Fruit fly (Drosophila melanogaster) whole organism, embryonic: ENCODE results near the gene CG10338.

Experiments used
- Bteb2 ChIP-seq: fragments of 200-800 bp; sonication (Bioruptor generic); optimal IDR thresholded peaks from 2 replicates; lab custom pipeline; 2016; ENCODE audit warnings: missing biosample characterization, missing genetic modification characterization
- CG10654 ChIP-seq: fragments of 200-800 bp; sonication (Bioruptor generic); optimal IDR thresholded peaks from 2 replicates; lab custom pipeline; 2016; ENCODE audit warnings: missing biosample characterization, missing genetic modification characterization
- CG13296 ChIP-seq: fragments of 200-800 bp; sonication (Bioruptor generic); optimal IDR thresholded peaks from 3 replicates; lab custom pipeline; 2018; ENCODE audit warnings: missing biosample characterization, mild to moderate bottlenecking, missing genetic modification characterization
- CG14050 ChIP-seq: fragments of 200-800 bp; sonication (Bioruptor generic); IDR thresholded peaks from 3 replicates; pipeline ENCODE4 v1.3.6; 2022; ENCODE audit warnings: missing biosample characterization, missing genetic modification characterization
- CG14441 ChIP-seq: fragments of 200-800 bp; sonication (Bioruptor generic); IDR thresholded peaks from 2 replicates; pipeline ENCODE4 v1.3.6; 2022; ENCODE audit warnings: missing biosample characterization, missing genetic modification characterization
- CG14965 ChIP-seq: fragments of 200-800 bp; sonication (Bioruptor generic); optimal IDR thresholded peaks from 2 replicates; lab custom pipeline; 2016; ENCODE audit warnings: missing biosample characterization, missing genetic modification characterization, borderline replicate concordance
- CG15514 ChIP-seq: fragments of 200-800 bp; sonication (Bioruptor generic); optimal IDR thresholded peaks from 3 replicates; lab custom pipeline; 2017; ENCODE audit warnings: missing biosample characterization, missing genetic modification characterization, mild to moderate bottlenecking, moderate library complexity, missing genetic modification reagents
- CG16815 ChIP-seq: fragments of 200-800 bp; sonication (Bioruptor generic); optimal IDR thresholded peaks from 3 replicates; lab custom pipeline; 2017; ENCODE audit warnings: missing biosample characterization, mild to moderate bottlenecking, missing genetic modification characterization
- CG17186 ChIP-seq: fragments of 200-800 bp; sonication (Bioruptor generic); optimal IDR thresholded peaks from 3 replicates; lab custom pipeline; 2017; ENCODE audit warnings: missing biosample characterization, missing genetic modification reagents, missing genetic modification characterization
- CG2120 ChIP-seq: fragments of 200-800 bp; sonication (Bioruptor generic); optimal IDR thresholded peaks from 3 replicates; lab custom pipeline; 2016; ENCODE audit warnings: missing biosample characterization, missing genetic modification characterization
- CG30020 ChIP-seq: fragments of 200-800 bp; optimal IDR thresholded peaks from 2 replicates; lab custom pipeline; 2019; ENCODE audit warnings: missing biosample characterization, mild to moderate bottlenecking, missing genetic modification characterization, moderate library complexity
- CG31388 ChIP-seq: fragments of 200-800 bp; sonication (Bioruptor generic); optimal IDR thresholded peaks from 2 replicates; lab custom pipeline; 2016; ENCODE audit warnings: missing biosample characterization, missing genetic modification characterization
- CG3281 ChIP-seq: fragments of 200-800 bp; sonication (Bioruptor generic); optimal IDR thresholded peaks from 3 replicates; lab custom pipeline; 2017; ENCODE audit warnings: missing biosample characterization, mild to moderate bottlenecking, missing genetic modification characterization
- CG34422 ChIP-seq: fragments of 200-800 bp; sonication (Bioruptor generic); IDR thresholded peaks from 3 replicates; pipeline ENCODE4 v1.3.6; 2022; ENCODE audit warnings: missing biosample characterization, missing genetic modification characterization
- CG3847 ChIP-seq: fragments of 200-800 bp; sonication (Bioruptor generic); IDR thresholded peaks from 2 replicates; pipeline ENCODE4 v1.3.6; 2022; ENCODE audit warnings: missing biosample characterization, missing genetic modification characterization
- CG5180 ChIP-seq: fragments of 200-800 bp; sonication (Bioruptor generic); optimal IDR thresholded peaks from 3 replicates; lab custom pipeline; 2017; ENCODE audit warnings: missing biosample characterization, missing genetic modification characterization, mild to moderate bottlenecking, moderate library complexity, missing genetic modification reagents
- CG5953 ChIP-seq: fragments of 200-800 bp; sonication (Bioruptor generic); IDR thresholded peaks from 2 replicates; pipeline ENCODE4 v1.3.6; 2022; ENCODE audit warnings: missing biosample characterization, missing genetic modification characterization
- CG7839 ChIP-seq: fragments of 200-800 bp; sonication (Bioruptor generic); optimal IDR thresholded peaks from 3 replicates; lab custom pipeline; 2018; ENCODE audit warnings: missing biosample characterization, mild to moderate bottlenecking, missing genetic modification characterization, moderate library complexity
- Eip74EF ChIP-seq, 2 experiments: fragments of 200-800 bp in 1 of 2; fragments of >200 bp in 1 of 2; sonication (Bioruptor generic) in 1 of 2; optimal IDR thresholded peaks; 2 replicates each; lab custom pipeline; 2017 to 2019; ENCODE audit warnings: missing biosample characterization in 2 of 2, missing genetic modification characterization in 2 of 2, mild to moderate bottlenecking in 1 of 2, moderate library complexity in 1 of 2
- Ets97D ChIP-seq: fragments of 200-800 bp; sonication (Bioruptor generic); optimal IDR thresholded peaks from 3 replicates; lab custom pipeline; 2016; ENCODE audit warnings: missing biosample characterization, missing genetic modification characterization
- HLHmδ ChIP-seq: fragments of 200-800 bp; sonication (Bioruptor generic); optimal IDR thresholded peaks from 2 replicates; lab custom pipeline; 2018; ENCODE audit warnings: missing biosample characterization, mild to moderate bottlenecking, missing genetic modification characterization, moderate library complexity
- Hr78 ChIP-seq, 2 experiments: fragments of 200-800 bp in 1 of 2; fragments of >200 bp in 1 of 2; sonication (Bioruptor generic) in 1 of 2; optimal IDR thresholded peaks; 2 replicates each; lab custom pipeline; 2017 to 2019; ENCODE audit warnings: missing biosample characterization in 2 of 2, missing genetic modification characterization in 2 of 2, mild to moderate bottlenecking in 1 of 2, moderate library complexity in 1 of 2
- Kr ChIP-seq: fragments of 200-800 bp; sonication (Bioruptor generic); optimal IDR thresholded peaks from 2 replicates; lab custom pipeline; 2017; ENCODE audit warnings: missing biosample characterization, mild to moderate bottlenecking, missing genetic modification characterization
- Lim3 ChIP-seq: fragments of 200-800 bp; sonication (Bioruptor generic); IDR thresholded peaks from 2 replicates; pipeline ENCODE4 v1.3.6; 2022; ENCODE audit warnings: missing biosample characterization, missing genetic modification characterization
- MTF-1 ChIP-seq: fragments of 200-800 bp; sonication (Bioruptor generic); optimal IDR thresholded peaks from 2 replicates; lab custom pipeline; 2018; ENCODE audit warnings: missing biosample characterization, mild to moderate bottlenecking, missing genetic modification characterization, borderline replicate concordance
- Med ChIP-seq: fragments of 200-800 bp; sonication (Bioruptor generic); peaks from one replicate; lab custom pipeline; 2016; ENCODE audit warnings: missing biosample characterization, missing genetic modification characterization, mild to moderate bottlenecking, inconsistent platforms, moderate library complexity
- Mes4 ChIP-seq: fragments of 200-800 bp; sonication (Bioruptor generic); optimal IDR thresholded peaks from 2 replicates; lab custom pipeline; 2016; ENCODE audit warnings: missing biosample characterization, missing genetic modification characterization
- PHDP ChIP-seq: fragments of 200-800 bp; sonication (Bioruptor generic); optimal IDR thresholded peaks from 3 replicates; lab custom pipeline; 2018; ENCODE audit warnings: missing biosample characterization, mild to moderate bottlenecking, missing genetic modification characterization, moderate library complexity
- Ravus ChIP-seq: fragments of 200-800 bp; sonication (Bioruptor generic); IDR thresholded peaks from 2 replicates; pipeline ENCODE4 v1.3.6; 2022; ENCODE audit warnings: missing biosample characterization, missing genetic modification characterization
- Rfx ChIP-seq: fragments of 200-800 bp; sonication (Bioruptor generic); IDR thresholded peaks from 2 replicates; pipeline ENCODE4 v1.3.6; 2022; ENCODE audit warnings: missing biosample characterization, missing genetic modification characterization
- abd-A ChIP-seq: fragments of 200-800 bp; sonication (Bioruptor generic); optimal IDR thresholded peaks from 3 replicates; lab custom pipeline; 2019; ENCODE audit warnings: missing biosample characterization, mild to moderate bottlenecking, missing genetic modification characterization, moderate library complexity
- al ChIP-seq: fragments of 200-800 bp; sonication (Bioruptor generic); IDR thresholded peaks from 2 replicates; pipeline ENCODE4 v1.3.6; 2022; ENCODE audit warnings: missing biosample characterization, missing genetic modification characterization
- chm ChIP-seq: fragments of 200-800 bp; sonication (Bioruptor generic); IDR thresholded peaks from 2 replicates; pipeline ENCODE4 v1.3.6; 2022; ENCODE audit warnings: missing biosample characterization, missing genetic modification characterization
- croc ChIP-seq: fragments of 200-800 bp; sonication (Bioruptor generic); conservative IDR thresholded peaks from 3 replicates; pipeline ENCODE4 v1.3.6; 2022; ENCODE audit warnings: missing biosample characterization, missing genetic modification characterization
- dimm ChIP-seq: fragments of 200-800 bp; sonication (Bioruptor generic); IDR thresholded peaks from 2 replicates; pipeline ENCODE4 v1.3.6; 2022; ENCODE audit warnings: missing biosample characterization, missing genetic modification characterization
- dmrt99B ChIP-seq: fragments of 200-800 bp; sonication (Bioruptor generic); optimal IDR thresholded peaks from 2 replicates; lab custom pipeline; 2018; ENCODE audit warnings: missing biosample characterization, mild to moderate bottlenecking, missing genetic modification characterization, moderate library complexity
- dpn ChIP-seq, 2 experiments: fragments of 200-800 bp; sonication (Bioruptor generic); optimal IDR thresholded peaks; 3 replicates each; lab custom pipeline; 2016; ENCODE audit warnings: missing biosample characterization in 2 of 2, missing genetic modification characterization in 2 of 2
- eyg ChIP-seq: fragments of 200-800 bp; sonication (Bioruptor generic); optimal IDR thresholded peaks from 3 replicates; lab custom pipeline; 2016; ENCODE audit warnings: missing biosample characterization, missing genetic modification characterization
- ken ChIP-seq: fragments of 200-800 bp; sonication (Bioruptor generic); IDR thresholded peaks from 3 replicates; pipeline ENCODE4 v1.3.6; 2022; ENCODE audit warnings: missing biosample characterization, missing genetic modification characterization
- klu ChIP-seq: fragments of 200-800 bp; sonication (Bioruptor generic); IDR thresholded peaks from 2 replicates; pipeline ENCODE4 v1.3.6; 2022; ENCODE audit warnings: missing biosample characterization, missing genetic modification characterization
- onecut ChIP-seq: fragments of 200-800 bp; sonication (Bioruptor generic); IDR thresholded peaks from 2 replicates; pipeline ENCODE4 v1.3.6; 2022; ENCODE audit warnings: missing biosample characterization, missing genetic modification characterization
- pnt ChIP-seq: fragments of 200-800 bp; sonication (Bioruptor generic); optimal IDR thresholded peaks from 3 replicates; lab custom pipeline; 2016; ENCODE audit warnings: missing biosample characterization, missing genetic modification characterization
- pum ChIP-seq: fragments of 200-800 bp; sonication (Bioruptor generic); optimal IDR thresholded peaks from 2 replicates; lab custom pipeline; 2016; ENCODE audit warnings: missing biosample characterization, missing genetic modification characterization
- ranshi ChIP-seq: fragments of 200-800 bp; sonication (Bioruptor generic); IDR thresholded peaks from 2 replicates; pipeline ENCODE4 v1.3.6; 2022; ENCODE audit warnings: missing biosample characterization, missing genetic modification characterization
- run ChIP-seq: fragments of 200-800 bp; sonication (Bioruptor generic); optimal IDR thresholded peaks from 3 replicates; lab custom pipeline; 2018; ENCODE audit warnings: missing biosample characterization, mild to moderate bottlenecking, missing genetic modification characterization
- sd ChIP-seq: fragments of 200-800 bp; sonication (Bioruptor generic); optimal IDR thresholded peaks from 3 replicates; lab custom pipeline; 2018; ENCODE audit warnings: missing biosample characterization, mild to moderate bottlenecking, missing genetic modification characterization, moderate library complexity
- sens ChIP-seq: fragments of 200-800 bp; sonication (Bioruptor generic); peaks from one replicate; lab custom pipeline; 2016; ENCODE audit warnings: missing biosample characterization, missing genetic modification characterization
- sima ChIP-seq: fragments of 200-800 bp; sonication (Bioruptor generic); optimal IDR thresholded peaks from 2 replicates; lab custom pipeline; 2016; ENCODE audit warnings: missing biosample characterization, missing genetic modification characterization
- slou ChIP-seq: fragments of 200-800 bp; sonication (Bioruptor generic); optimal IDR thresholded peaks from 3 replicates; lab custom pipeline; 2016; ENCODE audit warnings: missing biosample characterization, missing genetic modification characterization
- sqz ChIP-seq: fragments of 200-800 bp; sonication (Bioruptor generic); optimal IDR thresholded peaks from 3 replicates; lab custom pipeline; 2018; ENCODE audit warnings: missing biosample characterization, mild to moderate bottlenecking, missing genetic modification characterization
- vvl ChIP-seq: fragments of 200-800 bp; sonication (Bioruptor generic); IDR thresholded peaks from 2 replicates; pipeline ENCODE4 v1.3.6; 2022; ENCODE audit warnings: missing biosample characterization, missing genetic modification characterization
- wdn ChIP-seq: fragments of 200-800 bp; sonication (Bioruptor generic); IDR thresholded peaks from 2 replicates; pipeline ENCODE4 v1.3.6; 2022; ENCODE audit warnings: missing biosample characterization, missing genetic modification characterization

The CG10338 gene

dm6 chr2L:18656691-18657237 is 38.7 kb upstream of the CG10338 start:
- TF ChIP-seq CG16815 (GFP tag; lab: Kevin White, UChicago) (no peak), CG15514 (GFP tag; lab: Kevin White, UChicago) (no peak), Rfx (GFP tag; lab: Robert Waterston, UW) (no peak), dimm (GFP tag; lab: Robert Waterston, UW) (no peak), wdn (GFP tag; lab: Robert Waterston, UW) (no peak), MTF-1 (GFP tag; lab: Kevin White, UChicago) (no peak), Hr78 (GFP tag; optimal IDR thresholded peaks at IDR 0.05; lab: Kevin White, UChicago) (peak in 1 of 2 experiments; percentile 18), CG2120 (GFP tag; lab: Kevin White, UChicago) (no peak), al (GFP tag; lab: Robert Waterston, UW) (no peak), PHDP (tag; lab: Kevin White, UChicago) (no peak), pnt (GFP tag; lab: Kevin White, UChicago) (no peak), sd (tag; lab: Kevin White, UChicago) (no peak), HLHmδ (GFP tag; lab: Kevin White, UChicago) (no peak), CG30020 (tag; lab: Kevin White, UChicago) (no peak), sima (GFP tag; lab: Kevin White, UChicago) (no peak), Eip74EF (GFP tag; optimal IDR thresholded peaks at IDR 0.05; lab: Kevin White, UChicago) (no peak), Ets97D (no peak), sens (GFP tag; lab: Kevin White, UChicago) (peak; percentile 84), CG14965 (GFP tag; lab: Kevin White, UChicago) (no peak), slou (GFP tag; lab: Kevin White, UChicago) (no peak), CG5953 (GFP tag; lab: Robert Waterston, UW) (no peak), CG3281 (GFP tag; lab: Kevin White, UChicago) (no peak), eyg (GFP tag; lab: Kevin White, UChicago) (no peak), dmrt99B (tag; lab: Kevin White, UChicago) (no peak), CG10654 (GFP tag; lab: Kevin White, UChicago) (no peak), dpn (GFP tag; optimal IDR thresholded peaks at IDR 0.05; lab: Kevin White, UChicago) (no peak), onecut (GFP tag; lab: Robert Waterston, UW) (no peak), Med (GFP tag; lab: Kevin White, UChicago) (peak; percentile 56), CG5180 (no peak), sqz (GFP tag; lab: Kevin White, UChicago) (peak; percentile 40), CG13296 (GFP tag; lab: Kevin White, UChicago) (no peak), croc (GFP tag; lab: Robert Waterston, UW) (no peak), vvl (GFP tag; lab: Robert Waterston, UW) (peak; percentile 71; the same call in 1 of the 2 replicates), ranshi (GFP tag; lab: Robert Waterston, UW) (no peak), Mes4 (GFP tag; lab: Kevin White, UChicago) (no peak), CG7839 (no peak), ken (GFP tag; lab: Robert Waterston, UW) (no peak), abd-A (tag; lab: Kevin White, UChicago) (no peak), pum (GFP tag; lab: Kevin White, UChicago) (no peak), CG14050 (GFP tag; lab: Robert Waterston, UW) (no peak), Kr (GFP tag; lab: Kevin White, UChicago) (no peak), CG31388 (GFP tag; lab: Kevin White, UChicago) (no peak), chm (no peak), Lim3 (GFP tag; lab: Robert Waterston, UW) (no peak), CG17186 (GFP tag; lab: Kevin White, UChicago) (no peak), Ravus (GFP tag; lab: Robert Waterston, UW) (no peak), run (no peak), Bteb2 (no peak), CG14441 (GFP tag; lab: Robert Waterston, UW) (0 out of 2 replicates have a peak, but pooled peaks have one; percentile 12), klu (GFP tag; lab: Robert Waterston, UW) (no peak), CG34422 (GFP tag; lab: Robert Waterston, UW) (no peak), CG3847 (GFP tag; lab: Robert Waterston, UW) (no peak)
